Fruit fly (Drosophila melanogaster) whole organism, embryonic: ENCODE measurements around the gene slf.

Experiments
- Aef1 ChIP-seq: fragments of 200-800 bp; sonication (Bioruptor generic); IDR thresholded peaks from 3 replicates; pipeline ENCODE4 v1.3.6; 2022; ENCODE audit warnings: missing biosample characterization, missing genetic modification characterization
- B-H2 ChIP-seq: fragments of 200-800 bp; sonication (Bioruptor generic); optimal IDR thresholded peaks from 2 replicates; lab custom pipeline; 2018; ENCODE audit warnings: missing biosample characterization, mild to moderate bottlenecking, missing genetic modification characterization
- CG11695 ChIP-seq: fragments of 200-800 bp; sonication (Bioruptor generic); IDR thresholded peaks from 3 replicates; pipeline ENCODE4 v1.3.6; 2022; ENCODE audit warnings: missing biosample characterization, missing genetic modification characterization
- CG12391 ChIP-seq: fragments of 200-800 bp; sonication (Bioruptor generic); optimal IDR thresholded peaks from 3 replicates; lab custom pipeline; 2018; ENCODE audit warnings: missing biosample characterization, mild to moderate bottlenecking, missing genetic modification characterization, moderate library complexity
- CG1529 ChIP-seq: fragments of 200-800 bp; sonication (Bioruptor generic); optimal IDR thresholded peaks from 3 replicates; lab custom pipeline; 2018; ENCODE audit warnings: missing biosample characterization, missing genetic modification characterization
- CG1603 ChIP-seq: fragments of 200-800 bp; sonication (Bioruptor generic); optimal IDR thresholded peaks from 2 replicates; lab custom pipeline; 2019; ENCODE audit warnings: missing biosample characterization, mild to moderate bottlenecking, missing genetic modification characterization, moderate library complexity
- CG1792 ChIP-seq: fragments of 200-800 bp; sonication (Bioruptor generic); optimal IDR thresholded peaks from 2 replicates; lab custom pipeline; 2016; ENCODE audit warnings: missing biosample characterization, missing genetic modification characterization
- CG2116 ChIP-seq: fragments of 200-800 bp; sonication (Bioruptor generic); optimal IDR thresholded peaks from 3 replicates; lab custom pipeline; 2018; ENCODE audit warnings: missing biosample characterization, mild to moderate bottlenecking, missing genetic modification characterization
- CG31224 ChIP-seq: fragments of 200-800 bp; sonication (Bioruptor generic); IDR thresholded peaks from 2 replicates; pipeline ENCODE4 v1.3.6; 2022; ENCODE audit warnings: missing biosample characterization, missing genetic modification characterization
- CG31388 ChIP-seq: fragments of 200-800 bp; sonication (Bioruptor generic); optimal IDR thresholded peaks from 2 replicates; lab custom pipeline; 2016; ENCODE audit warnings: missing biosample characterization, missing genetic modification characterization
- CG4424 ChIP-seq: fragments of 200-800 bp; sonication (Bioruptor generic); optimal IDR thresholded peaks from 3 replicates; lab custom pipeline; 2016; ENCODE audit warnings: missing biosample characterization, missing genetic modification characterization
- CG4617 ChIP-seq: fragments of 200-800 bp; sonication (Bioruptor generic); optimal IDR thresholded peaks from 3 replicates; lab custom pipeline; 2016; ENCODE audit warnings: missing biosample characterization, missing genetic modification characterization, borderline replicate concordance
- CG4707 ChIP-seq: fragments of 200-800 bp; sonication (Bioruptor generic); optimal IDR thresholded peaks from 2 replicates; lab custom pipeline; 2018; ENCODE audit warnings: missing biosample characterization, mild to moderate bottlenecking, missing genetic modification characterization, moderate library complexity
- CG6175 ChIP-seq: fragments of 200-800 bp; sonication (Bioruptor generic); IDR thresholded peaks from 3 replicates; pipeline ENCODE4 v1.3.6; 2022; ENCODE audit warnings: missing biosample characterization, missing genetic modification characterization
- CG6791 ChIP-seq: fragments of 200-800 bp; sonication (Bioruptor generic); IDR thresholded peaks from 3 replicates; pipeline ENCODE4 v1.3.6; 2022; ENCODE audit warnings: missing biosample characterization, missing genetic modification characterization; ENCODE audit not compliant: partially characterized antibody
- CG7745 ChIP-seq: fragments of 200-800 bp; sonication (Bioruptor generic); optimal IDR thresholded peaks from 2 replicates; lab custom pipeline; 2018; ENCODE audit warnings: missing biosample characterization, mild to moderate bottlenecking, missing genetic modification characterization, moderate library complexity
- Deaf1 ChIP-seq: fragments of 200-800 bp; optimal IDR thresholded peaks from 3 replicates; lab custom pipeline; 2019; ENCODE audit warnings: missing biosample characterization, mild to moderate bottlenecking, missing genetic modification characterization, moderate library complexity
- Dip3 ChIP-seq: fragments of 200-800 bp; sonication (Bioruptor generic); optimal IDR thresholded peaks from 3 replicates; lab custom pipeline; 2016; ENCODE audit warnings: missing biosample characterization, missing genetic modification characterization
- Hand ChIP-seq: fragments of 200-800 bp; sonication (Bioruptor generic); optimal IDR thresholded peaks from 2 replicates; lab custom pipeline; 2017; ENCODE audit warnings: mild to moderate bottlenecking, missing biosample characterization, missing genetic modification reagents, missing genetic modification characterization
- Hr39 ChIP-seq: fragments of >200 bp; optimal IDR thresholded peaks from 2 replicates; lab custom pipeline; 2017
- Myb ChIP-seq: fragments of 200-800 bp; sonication (Bioruptor generic); optimal IDR thresholded peaks from 2 replicates; lab custom pipeline; 2016; ENCODE audit warnings: missing biosample characterization, missing genetic modification characterization
- Nf-YC ChIP-seq: fragments of 200-800 bp; optimal IDR thresholded peaks from 3 replicates; lab custom pipeline; 2019; ENCODE audit warnings: missing biosample characterization, mild to moderate bottlenecking, missing genetic modification characterization, moderate library complexity
- Ptx1 ChIP-seq: fragments of 200-800 bp; sonication (Bioruptor generic); IDR thresholded peaks from 2 replicates; pipeline ENCODE4 v1.3.6; 2022; ENCODE audit warnings: missing biosample characterization, missing genetic modification characterization
- Ravus ChIP-seq: fragments of 200-800 bp; sonication (Bioruptor generic); IDR thresholded peaks from 2 replicates; pipeline ENCODE4 v1.3.6; 2022; ENCODE audit warnings: missing biosample characterization, missing genetic modification characterization
- Sox102F ChIP-seq: fragments of 200-800 bp; sonication (Bioruptor generic); optimal IDR thresholded peaks from 2 replicates; lab custom pipeline; 2018; ENCODE audit warnings: missing biosample characterization, mild to moderate bottlenecking, missing genetic modification characterization, moderate library complexity
- Stat92E ChIP-seq, 3 experiments: fragments of >200 bp in 2 of 3; fragments of 200-800 bp in 1 of 3; sonication (Bioruptor generic) in 1 of 3; optimal IDR thresholded peaks; 2 replicates each; lab custom pipeline; 2017 to 2019; ENCODE audit warnings: missing biosample characterization in 3 of 3, missing genetic modification characterization in 3 of 3, mild to moderate bottlenecking in 1 of 3, moderate library complexity in 1 of 3
- bigmax ChIP-seq: fragments of 200-800 bp; sonication (Bioruptor generic); optimal IDR thresholded peaks from 2 replicates; lab custom pipeline; 2018; ENCODE audit warnings: missing biosample characterization, mild to moderate bottlenecking, missing genetic modification characterization
- br ChIP-seq: fragments of >200 bp; optimal IDR thresholded peaks from 2 replicates; lab custom pipeline; 2017
- chn ChIP-seq: fragments of 200-800 bp; sonication (Bioruptor generic); optimal IDR thresholded peaks from 2 replicates; lab custom pipeline; 2016; ENCODE audit warnings: missing biosample characterization, missing genetic modification characterization
- crc ChIP-seq: fragments of 200-800 bp; sonication (Bioruptor generic); optimal IDR thresholded peaks from 2 replicates; lab custom pipeline; 2016; ENCODE audit warnings: missing biosample characterization, missing genetic modification characterization
- croc ChIP-seq: fragments of 200-800 bp; sonication (Bioruptor generic); conservative IDR thresholded peaks from 3 replicates; pipeline ENCODE4 v1.3.6; 2022; ENCODE audit warnings: missing biosample characterization, missing genetic modification characterization
- crol ChIP-seq: fragments of 200-800 bp; sonication (Bioruptor generic); IDR thresholded peaks from 2 replicates; pipeline ENCODE4 v1.3.6; 2022; ENCODE audit warnings: missing biosample characterization, missing genetic modification characterization
- dimm ChIP-seq: fragments of 200-800 bp; sonication (Bioruptor generic); IDR thresholded peaks from 2 replicates; pipeline ENCODE4 v1.3.6; 2022; ENCODE audit warnings: missing biosample characterization, missing genetic modification characterization
- dpn ChIP-seq, 2 experiments: fragments of 200-800 bp; sonication (Bioruptor generic); optimal IDR thresholded peaks; 3 replicates each; lab custom pipeline; 2016; ENCODE audit warnings: missing biosample characterization in 2 of 2, missing genetic modification characterization in 2 of 2
- dysf ChIP-seq: fragments of 200-800 bp; sonication (Bioruptor generic); IDR thresholded peaks from 3 replicates; pipeline ENCODE4 v1.3.6; 2022; ENCODE audit warnings: missing biosample characterization, missing genetic modification characterization
- hbn ChIP-seq: fragments of 200-800 bp; sonication (Bioruptor generic); IDR thresholded peaks from 2 replicates; pipeline ENCODE4 v1.3.6; 2022; ENCODE audit warnings: missing biosample characterization, missing genetic modification characterization; ENCODE audit not compliant: partially characterized antibody
- knrl ChIP-seq: fragments of 200-800 bp; sonication (Bioruptor generic); IDR thresholded peaks from 3 replicates; pipeline ENCODE4 v1.3.6; 2022; ENCODE audit warnings: missing biosample characterization, missing genetic modification characterization; ENCODE audit not compliant: partially characterized antibody
- lilli ChIP-seq: fragments of 200-800 bp; sonication (Bioruptor generic); optimal IDR thresholded peaks from 3 replicates; lab custom pipeline; 2016; ENCODE audit warnings: missing biosample characterization, missing genetic modification characterization
- pfk ChIP-seq: fragments of 200-800 bp; sonication (Bioruptor generic); optimal IDR thresholded peaks from 2 replicates; lab custom pipeline; 2018; ENCODE audit warnings: missing biosample characterization, mild to moderate bottlenecking, missing genetic modification characterization, moderate library complexity
- run ChIP-seq: fragments of 200-800 bp; sonication (Bioruptor generic); optimal IDR thresholded peaks from 3 replicates; lab custom pipeline; 2018; ENCODE audit warnings: missing biosample characterization, mild to moderate bottlenecking, missing genetic modification characterization
- sc ChIP-seq, 3 experiments: fragments of >200 bp in 2 of 3; fragments of 200-800 bp in 1 of 3; sonication (Bioruptor generic) in 1 of 3; optimal IDR thresholded peaks; 2 replicates in 2 of 3; 3 replicates in 1 of 3; lab custom pipeline; 2017; ENCODE audit warnings: mild to moderate bottlenecking in 1 of 3, missing biosample characterization in 1 of 3, missing genetic modification characterization in 1 of 3, missing genetic modification reagents in 1 of 3
- sd ChIP-seq: fragments of 200-800 bp; sonication (Bioruptor generic); optimal IDR thresholded peaks from 3 replicates; lab custom pipeline; 2018; ENCODE audit warnings: missing biosample characterization, mild to moderate bottlenecking, missing genetic modification characterization, moderate library complexity
- stwl ChIP-seq: fragments of 200-800 bp; sonication (Bioruptor generic); optimal IDR thresholded peaks from 3 replicates; lab custom pipeline; 2018; ENCODE audit warnings: missing biosample characterization, mild to moderate bottlenecking, missing genetic modification characterization, moderate library complexity
- tna ChIP-seq: fragments of 200-800 bp; sonication (Bioruptor generic); IDR thresholded peaks from 2 replicates; pipeline ENCODE4 v1.3.6; 2022; ENCODE audit warnings: missing biosample characterization, missing genetic modification characterization; ENCODE audit not compliant: partially characterized antibody
- ttk ChIP-seq: fragments of 200-800 bp; sonication (Bioruptor generic); IDR thresholded peaks from 2 replicates; pipeline ENCODE4 v2.1.2; 2022; ENCODE audit warnings: missing biosample characterization, missing genetic modification characterization
- unc-4 ChIP-seq: fragments of 200-800 bp; sonication (Bioruptor generic); IDR thresholded peaks from 2 replicates; pipeline ENCODE4 v1.3.6; 2022; ENCODE audit warnings: missing biosample characterization, missing genetic modification characterization; ENCODE audit not compliant: partially characterized antibody
- unpg ChIP-seq: fragments of 200-800 bp; sonication (Bioruptor generic); optimal IDR thresholded peaks from 3 replicates; lab custom pipeline; 2018; ENCODE audit warnings: missing biosample characterization, mild to moderate bottlenecking, missing genetic modification characterization, moderate library complexity
- wdn ChIP-seq: fragments of 200-800 bp; sonication (Bioruptor generic); IDR thresholded peaks from 2 replicates; pipeline ENCODE4 v1.3.6; 2022; ENCODE audit warnings: missing biosample characterization, missing genetic modification characterization
- zen2 ChIP-seq: fragments of 200-800 bp; sonication (Bioruptor generic); IDR thresholded peaks from 3 replicates; pipeline ENCODE4 v1.3.6; 2022; ENCODE audit warnings: missing biosample characterization, missing genetic modification characterization; ENCODE audit not compliant: partially characterized antibody

Gene slf

DNA sequence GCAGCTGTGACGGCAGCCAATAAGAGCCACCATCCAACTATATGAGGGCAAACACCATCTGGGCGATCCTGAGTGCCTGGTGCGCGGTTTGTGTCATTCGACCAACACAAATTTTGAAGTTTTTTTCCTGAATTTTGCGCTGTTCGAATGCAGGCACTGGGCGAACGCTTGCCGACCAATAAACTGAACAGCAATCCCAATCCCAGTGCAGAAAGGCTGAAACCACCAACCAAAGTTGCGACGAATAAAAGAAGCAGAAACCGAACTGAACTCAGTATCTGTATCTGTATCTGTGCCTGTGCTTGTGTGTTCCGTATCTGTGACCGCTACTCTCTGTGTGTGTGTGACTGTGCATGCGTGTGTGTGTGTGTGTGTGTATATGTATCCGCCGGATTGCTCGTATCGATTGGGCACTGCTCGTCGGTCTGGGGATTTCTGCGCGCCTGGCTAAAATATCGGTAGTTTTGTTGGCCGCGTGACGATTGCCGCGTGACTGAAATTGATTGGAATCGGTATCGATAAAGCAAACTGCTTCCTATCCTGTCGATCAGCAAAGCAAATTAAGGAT lies 9.9 kb upstream of the slf start (continued):
- TF ChIP-seq Ravus (GFP tag; lab: Robert Waterston, UW) (no peak), unpg (no peak), ttk (GFP tag; lab: Robert Waterston, UW) (no peak), lilli (GFP tag; lab: Kevin White, UChicago) (no peak), knrl (GFP tag; lab: Robert Waterston, UW) (peak; percentile 65), Myb (GFP tag; lab: Kevin White, UChicago) (no peak), sc (optimal IDR thresholded peaks at IDR 0.05; lab: Kevin White, UChicago) (peak in 1 of 2 experiments; percentile 67), sc (GFP tag; optimal IDR thresholded peaks at IDR 0.05; lab: Kevin White, UChicago) (no peak), CG31388 (GFP tag; lab: Kevin White, UChicago) (no peak), CG1529 (GFP tag; lab: Kevin White, UChicago) (peak; percentile 27), wdn (GFP tag; lab: Robert Waterston, UW) (no peak), CG6791 (GFP tag; lab: Robert Waterston, UW) (peak; percentile 84), stwl (tag; lab: Kevin White, UChicago) (peak; percentile 33), Hand (GFP tag; lab: Kevin White, UChicago) (no peak), crc (GFP tag; lab: Kevin White, UChicago) (no peak), CG2116 (GFP tag; lab: Kevin White, UChicago) (no peak), br (no peak), Dip3 (GFP tag; lab: Kevin White, UChicago) (no peak), dysf (GFP tag; lab: Robert Waterston, UW) (no peak), CG4617 (GFP tag; lab: Kevin White, UChicago) (no peak), pfk (GFP tag; lab: Kevin White, UChicago) (peak; percentile 46), tna (GFP tag; lab: Robert Waterston, UW) (peak; percentile 69; the same call in 1 of the 2 replicates), bigmax (GFP tag; lab: Kevin White, UChicago) (peak; percentile 49), B-H2 (peak; percentile 5), unc-4 (GFP tag; lab: Robert Waterston, UW) (peak; percentile 66), Deaf1 (tag; lab: Kevin White, UChicago) (peak; percentile 80), Ptx1 (GFP tag; lab: Robert Waterston, UW) (no peak), Aef1 (GFP tag; lab: Robert Waterston, UW) (no peak), dpn (GFP tag; optimal IDR thresholded peaks at IDR 0.05; lab: Kevin White, UChicago) (no peak), zen2 (GFP tag; lab: Robert Waterston, UW) (peak; percentile 76), CG1792 (GFP tag; lab: Kevin White, UChicago) (no peak), CG4424 (no peak), Nf-YC (tag; lab: Kevin White, UChicago) (peak; percentile 100), CG4707 (GFP tag; lab: Kevin White, UChicago) (peak; percentile 17), sd (tag; lab: Kevin White, UChicago) (peak; percentile 82), CG31224 (GFP tag; lab: Robert Waterston, UW) (peak; percentile 100), run (peak; percentile 43), CG6175 (GFP tag; lab: Robert Waterston, UW) (peak; percentile 60; the same call in 1 of the 3 replicates), CG1603 (peak; percentile 2), Hr39 (lab: Kevin White, UChicago) (no peak), hbn (GFP tag; lab: Robert Waterston, UW) (peak; percentile 69), CG12391 (tag; lab: Kevin White, UChicago) (no peak), dimm (GFP tag; lab: Robert Waterston, UW) (no peak), crol (GFP tag; lab: Robert Waterston, UW) (peak; percentile 59), Stat92E (GFP tag; optimal IDR thresholded peaks at IDR 0.05; lab: Kevin White, UChicago) (peak in 1 of 3 experiments; percentile 89), croc (GFP tag; lab: Robert Waterston, UW) (no peak), CG11695 (peak; percentile 9; the same call in 1 of the 3 replicates), Sox102F (GFP tag; lab: Kevin White, UChicago) (no peak), chn (GFP tag; lab: Kevin White, UChicago) (no peak), CG7745 (tag; lab: Kevin White, UChicago) (no peak)
